Worm (Caenorhabditis elegans): Measurements from ENCODE around the gene R07B7.12.

ce11 chrV:12106841-12107240 is 18.0 kb downstream of the R07B7.12 start, which contains the start of gene nhr-136:
- TF ChIP-seq ama-1 (optimal IDR thresholded peaks at IDR 0.05) (no peak), ceh-36 (tag; optimal IDR thresholded peaks at IDR 0.05) (no peak), ets-7 (tag; optimal IDR thresholded peaks at IDR 0.05) (no peak), tra-4 (tag; optimal IDR thresholded peaks at IDR 0.05) (no peak), tbx-37 (GFP tag; conservative IDR thresholded peaks at IDR 0.05) (no peak), pes-1 (GFP tag; IDR thresholded peaks at IDR 0.05) (no peak), tbx-11 (GFP tag; IDR thresholded peaks at IDR 0.05) (no peak), hmg-4 (GFP tag; optimal IDR thresholded peaks at IDR 0.05) (no peak)
